Worm (Caenorhabditis elegans) whole organism, L3 larva: ENCODE data around the gene fipr-25.

Source experiments
- R02D3.7 ChIP-seq: fragments of 150-350 bp; optimal IDR thresholded peaks from 2 replicates; lab custom pipeline; 2014; ENCODE audit warnings: missing biosample characterization, missing genetic modification characterization
- aly-2 ChIP-seq: fragments of 150-350 bp; optimal IDR thresholded peaks from 2 replicates; lab custom pipeline; 2014; ENCODE audit warnings: missing biosample characterization, missing genetic modification characterization
- ceh-82 ChIP-seq: fragments of 150-350 bp; optimal IDR thresholded peaks from 2 replicates; lab custom pipeline; 2014; ENCODE audit warnings: missing biosample characterization, missing genetic modification characterization
- daf-12 ChIP-seq: fragments of 150-350 bp; optimal IDR thresholded peaks from 2 replicates; lab custom pipeline; 2014; ENCODE audit warnings: missing biosample characterization, missing genetic modification reagents, missing genetic modification characterization
- egl-27 ChIP-seq: sonication (generic microtip); optimal IDR thresholded peaks from 4 replicates; lab custom pipeline; 2017; ENCODE audit warnings: missing biosample characterization, missing genetic modification reagents, missing genetic modification characterization
- elt-1 ChIP-seq: fragments of 150-350 bp; optimal IDR thresholded peaks from 2 replicates; lab custom pipeline; 2014; ENCODE audit warnings: missing biosample characterization, missing genetic modification characterization
- elt-3 ChIP-seq, 3 experiments: fragments of 150-350 bp in 1 of 3; sonication (generic microtip) in 2 of 3; optimal IDR thresholded peaks; 2 replicates in 2 of 3; 4 replicates in 1 of 3; lab custom pipeline; 2014 to 2017; ENCODE audit warnings: missing biosample characterization in 3 of 3, missing genetic modification characterization in 3 of 3
- eor-1 ChIP-seq, 2 experiments: fragments of 150-350 bp; optimal IDR thresholded peaks; 2 replicates each; lab custom pipeline; 2014 to 2018; ENCODE audit warnings: missing biosample characterization in 2 of 2, missing genetic modification characterization in 2 of 2
- fkh-10 ChIP-seq: sonication (generic microtip); optimal IDR thresholded peaks from 2 replicates; lab custom pipeline; 2017; ENCODE audit warnings: missing biosample characterization, missing genetic modification reagents, missing genetic modification characterization
- fkh-2 ChIP-seq: fragments of 150-350 bp; optimal IDR thresholded peaks from 2 replicates; lab custom pipeline; 2014; ENCODE audit warnings: missing biosample characterization, missing genetic modification reagents, missing genetic modification characterization
- hmg-11 ChIP-seq: sonication (generic microtip); optimal IDR thresholded peaks from 2 replicates; lab custom pipeline; 2016; ENCODE audit warnings: missing genetic modification characterization, missing compliant biosample characterization
- jun-1 ChIP-seq: fragments of 150-350 bp; optimal IDR thresholded peaks from 2 replicates; lab custom pipeline; 2014; ENCODE audit warnings: missing biosample characterization, missing genetic modification reagents, missing genetic modification characterization
- lin-15B ChIP-seq: fragments of 150-350 bp; optimal IDR thresholded peaks from 2 replicates; lab custom pipeline; 2014; ENCODE audit warnings: missing biosample characterization, missing genetic modification characterization
- lin-39 ChIP-seq: fragments of 150-350 bp; optimal IDR thresholded peaks from 2 replicates; lab custom pipeline; 2018; ENCODE audit warnings: missing biosample characterization, missing genetic modification reagents, missing genetic modification characterization
- mdl-1 ChIP-seq: fragments of 150-350 bp; optimal IDR thresholded peaks from 2 replicates; lab custom pipeline; 2014; ENCODE audit warnings: missing biosample characterization, missing genetic modification characterization
- mml-1 ChIP-seq: fragments of 150-350 bp; sonication (generic microtip); optimal IDR thresholded peaks from 3 replicates; lab custom pipeline; 2014; ENCODE audit warnings: missing biosample characterization, missing genetic modification characterization
- nfya-1 ChIP-seq: sonication (generic microtip); optimal IDR thresholded peaks from 2 replicates; lab custom pipeline; 2017; ENCODE audit warnings: missing genetic modification characterization, mild to moderate bottlenecking, missing compliant biosample characterization, antibody characterized with exemption, moderate library complexity; ENCODE audit not compliant: insufficient read depth
- nhr-11 ChIP-seq: fragments of 150-350 bp; optimal IDR thresholded peaks from 2 replicates; lab custom pipeline; 2014; ENCODE audit warnings: missing biosample characterization, missing genetic modification characterization
- nhr-12 ChIP-seq: fragments of 150-350 bp; optimal IDR thresholded peaks from 2 replicates; lab custom pipeline; 2014; ENCODE audit warnings: missing biosample characterization, missing genetic modification characterization
- nhr-23 ChIP-seq: fragments of 150-350 bp; optimal IDR thresholded peaks from 2 replicates; lab custom pipeline; 2014; ENCODE audit warnings: missing biosample characterization, missing genetic modification reagents, missing genetic modification characterization
- nhr-237 ChIP-seq: fragments of 150-350 bp; optimal IDR thresholded peaks from 2 replicates; lab custom pipeline; 2014; ENCODE audit warnings: missing biosample characterization, missing genetic modification characterization
- nhr-43 ChIP-seq: sonication (generic microtip); optimal IDR thresholded peaks from 2 replicates; lab custom pipeline; 2016; ENCODE audit warnings: mild to moderate bottlenecking, missing genetic modification characterization, missing compliant biosample characterization; ENCODE audit not compliant: poor library complexity, severe bottlenecking
- nhr-77 ChIP-seq: fragments of 150-350 bp; optimal IDR thresholded peaks from 2 replicates; lab custom pipeline; 2014; ENCODE audit warnings: missing biosample characterization, missing genetic modification characterization
- pha-4 ChIP-seq: fragments of 150-350 bp; optimal IDR thresholded peaks from 2 replicates; lab custom pipeline; 2014; ENCODE audit warnings: missing biosample characterization, missing genetic modification reagents, missing genetic modification characterization
- sea-2 ChIP-seq: fragments of 150-350 bp; sonication (generic microtip); optimal IDR thresholded peaks from 4 replicates; lab custom pipeline; 2014; ENCODE audit warnings: missing biosample characterization, missing genetic modification reagents, missing genetic modification characterization
- skn-1 ChIP-seq: fragments of 150-350 bp; optimal IDR thresholded peaks from 2 replicates; lab custom pipeline; 2014; ENCODE audit warnings: missing biosample characterization, missing genetic modification characterization
- snpc-4 ChIP-seq: fragments of 150-350 bp; optimal IDR thresholded peaks from 2 replicates; lab custom pipeline; 2014; ENCODE audit warnings: missing biosample characterization, missing genetic modification characterization
- tbx-2 ChIP-seq: sonication (generic microtip); optimal IDR thresholded peaks from 2 replicates; lab custom pipeline; 2016; ENCODE audit warnings: mild to moderate bottlenecking, missing genetic modification characterization, missing compliant biosample characterization
- unc-62 ChIP-seq: fragments of 150-350 bp; sonication (generic microtip); optimal IDR thresholded peaks from 4 replicates; lab custom pipeline; 2014; ENCODE audit warnings: missing biosample characterization, missing genetic modification reagents, missing genetic modification characterization
- ztf-11 ChIP-seq: fragments of 150-350 bp; optimal IDR thresholded peaks from 2 replicates; lab custom pipeline; 2014; ENCODE audit warnings: missing biosample characterization, missing genetic modification characterization

Gene fipr-25

DNA sequence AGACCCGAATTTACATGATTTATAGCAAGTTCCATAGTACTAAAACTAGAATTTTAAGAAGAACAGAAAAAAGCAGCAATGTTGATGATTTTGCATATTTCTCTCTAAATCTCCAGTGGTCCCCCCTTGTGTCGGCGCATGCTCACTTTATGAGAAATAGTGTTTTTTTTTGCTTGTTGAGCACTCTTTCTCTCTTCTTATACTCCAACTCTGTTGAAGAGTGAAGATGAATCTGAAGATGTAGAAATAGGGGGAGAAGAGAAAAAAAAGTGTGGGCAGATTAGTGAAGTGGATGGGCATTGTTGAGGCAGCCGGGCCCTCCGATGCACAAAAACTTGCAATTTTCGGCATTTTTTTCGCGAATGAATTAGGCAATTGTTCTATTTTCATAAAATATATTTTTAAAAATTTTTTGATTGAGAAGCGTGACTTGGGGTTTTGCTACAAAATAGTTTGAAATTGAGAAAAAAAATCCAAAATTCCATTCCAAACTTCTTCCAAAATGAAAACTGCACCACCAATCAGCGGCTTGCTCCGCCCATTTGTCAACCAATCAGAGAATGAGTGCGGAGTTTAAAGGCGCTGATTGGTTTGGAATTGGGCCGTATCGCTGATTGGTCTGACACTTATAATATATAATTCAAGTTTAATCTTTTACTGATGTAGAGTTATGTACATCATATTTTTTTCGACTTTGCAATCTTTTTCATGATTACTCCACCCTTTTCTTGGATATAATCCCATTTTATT is 16.6 kb upstream of the fipr-25 start:
- peak; percentile 90 for TF ChIP-seq nfya-1 (tag; lab: Kevin White, UChicago)
- TF ChIP-seq fkh-2 (tag; lab: Kevin White, UChicago): no peak
- peak; percentile 35 for TF ChIP-seq lin-39 (tag; lab: Kevin White, UChicago)
- peak; percentile 81 for TF ChIP-seq fkh-10 (GFP tag; lab: Kevin White, UChicago)
- TF ChIP-seq hmg-11 (tag; lab: Kevin White, UChicago): peak; percentile 5
- TF ChIP-seq, all 47 proteins: peak for 4

DNA sequence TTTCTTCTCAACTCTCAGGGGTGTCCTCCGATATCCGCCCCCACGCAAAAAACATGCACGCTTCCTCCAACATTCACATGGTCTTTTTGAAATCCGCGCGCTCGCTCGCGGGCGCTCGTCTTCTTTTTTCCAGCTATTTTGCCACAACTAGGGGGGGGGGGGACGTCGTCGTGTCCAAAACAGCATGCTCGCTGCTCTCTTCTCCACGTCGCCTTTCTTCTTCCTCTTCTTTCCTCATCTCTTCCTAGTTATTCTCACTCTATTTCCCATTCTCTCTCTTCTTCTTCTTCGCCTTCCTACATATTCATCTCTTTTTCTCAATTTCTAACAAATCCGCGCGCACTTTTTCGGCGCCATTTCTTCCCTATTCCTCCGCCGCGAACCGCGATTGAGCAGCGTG is 13.7 kb upstream of the fipr-25 start:
- peak; percentile 73 for TF ChIP-seq hmg-11 (tag; lab: Kevin White, UChicago)
- no peak for TF ChIP-seq ceh-82 (tag; lab: Kevin White, UChicago)
- peak; percentile 31 for TF ChIP-seq tbx-2 (tag; lab: Kevin White, UChicago)
- TF ChIP-seq nfya-1 (tag; lab: Kevin White, UChicago): peak; percentile 63
- TF ChIP-seq R02D3.7 (tag; lab: Kevin White, UChicago): no peak
- peak; percentile 45 for TF ChIP-seq fkh-10 (GFP tag; lab: Kevin White, UChicago)
- TF ChIP-seq lin-15B (tag; lab: Kevin White, UChicago): peak; percentile 19
- peak; percentile 83 for TF ChIP-seq lin-39 (tag; lab: Kevin White, UChicago)
- peak; percentile 50 for TF ChIP-seq mdl-1 (tag; lab: Kevin White, UChicago)
- no peak for TF ChIP-seq nhr-12 (tag; lab: Kevin White, UChicago)
- no peak for TF ChIP-seq ztf-11 (tag; lab: Kevin White, UChicago)
- peak; percentile 52 for TF ChIP-seq skn-1 (tag; lab: Kevin White, UChicago)

DNA sequence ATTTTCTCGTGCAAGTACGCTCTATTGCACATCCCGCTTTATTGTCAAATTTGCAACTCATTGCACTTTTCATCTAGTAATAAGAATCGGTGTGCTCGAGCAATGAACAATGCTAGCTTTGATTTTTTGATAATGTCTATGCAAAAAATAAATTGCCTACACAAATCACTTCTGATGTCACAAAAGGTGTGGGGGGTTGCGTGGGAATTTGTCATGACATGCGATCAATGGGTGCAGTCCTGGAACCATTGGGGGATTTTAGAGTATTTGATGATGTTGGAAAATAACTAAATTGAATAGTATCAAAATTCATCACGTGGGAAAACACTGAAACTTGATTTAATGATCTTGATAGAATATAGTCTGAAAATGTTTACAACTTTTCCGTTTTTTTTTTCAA is 11.3 kb upstream of the fipr-25 start:
- no peak for TF ChIP-seq elt-3 (tag; optimal IDR thresholded peaks at IDR 0.05; lab: Kevin White, UChicago)

DNA sequence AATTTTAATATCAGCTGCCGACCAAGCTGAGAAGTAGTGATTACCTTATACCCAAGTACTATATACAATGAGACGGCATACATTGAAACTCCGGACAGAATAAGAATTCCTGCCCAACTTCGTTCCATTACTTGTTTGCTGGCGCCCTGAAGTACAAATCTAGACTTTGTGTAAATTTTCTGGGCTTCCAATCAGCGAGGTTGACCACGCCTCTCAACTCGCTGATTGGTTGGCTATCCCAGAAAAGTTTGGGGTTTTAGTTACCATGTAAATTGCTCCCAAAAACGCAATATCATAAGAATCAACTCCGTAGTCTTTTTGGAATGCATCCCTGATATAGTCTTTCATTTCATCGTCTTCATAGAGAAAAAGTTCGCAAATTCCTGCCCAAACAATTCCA is 2.0 kb upstream of the fipr-25 start:
- TF ChIP-seq egl-27 (tag; lab: Kevin White, UChicago) (no peak), elt-1 (tag; lab: Kevin White, UChicago) (no peak), ceh-82 (tag; lab: Kevin White, UChicago) (no peak), hmg-11 (tag; lab: Kevin White, UChicago) (no peak), nfya-1 (tag; lab: Kevin White, UChicago) (peak; percentile 84), lin-39 (tag; lab: Kevin White, UChicago) (no peak)
- TF ChIP-seq, all 47 proteins: peak for 1

DNA sequence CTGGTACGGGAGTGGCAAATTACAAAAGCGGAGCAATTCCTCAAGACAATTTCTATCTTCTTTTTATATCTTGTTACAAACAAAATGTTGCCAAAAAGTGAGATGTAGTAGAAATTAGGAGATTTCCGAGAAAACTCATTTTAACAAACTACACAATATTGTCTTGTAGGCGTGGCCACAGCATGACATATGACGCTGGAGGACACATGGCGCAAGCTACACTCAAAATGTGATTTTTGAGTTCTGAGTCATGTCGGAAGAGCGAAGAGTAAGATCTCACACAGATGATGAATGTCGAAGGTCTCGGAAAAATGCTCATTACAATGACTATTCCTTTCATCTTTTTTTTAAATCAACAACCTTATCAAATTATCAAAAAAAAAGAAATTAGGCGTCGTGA is 4.2 kb downstream of the fipr-25 start, which contains the start of gene Y40B10B.1:
Y40B10B.1 (minus strand) TSS at position 101 of the 400 bp plus-strand sequence.
- TF ChIP-seq sea-2 (GFP tag; lab: Kevin White, UChicago) (no peak), nhr-77 (tag; lab: Kevin White, UChicago) (no peak), mml-1 (tag; lab: Kevin White, UChicago) (no peak), pha-4 (no peak), snpc-4 (tag; lab: Kevin White, UChicago) (no peak), nhr-237 (no peak), nhr-43 (tag; lab: Kevin White, UChicago) (no peak), aly-2 (tag; lab: Kevin White, UChicago) (no peak)

DNA sequence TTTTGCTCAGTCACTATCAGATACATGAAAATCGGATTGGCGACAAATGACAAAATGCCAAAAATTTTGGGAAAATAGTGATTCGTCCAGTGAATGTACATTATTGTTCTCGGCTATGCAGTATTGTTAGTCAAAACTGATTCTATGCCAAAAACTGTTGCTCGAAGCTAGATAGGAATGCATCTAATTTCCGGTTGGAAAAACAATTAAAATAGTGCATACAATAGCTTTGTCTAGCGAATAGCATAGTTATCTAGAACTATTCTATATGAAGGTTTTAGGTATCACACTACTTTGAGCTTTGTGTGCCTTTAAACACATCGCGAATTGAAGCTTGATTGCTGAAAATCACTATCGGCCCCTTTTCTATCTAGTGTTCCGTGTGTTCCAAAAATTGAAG is 7.6 kb downstream of the fipr-25 start, which contains the start of gene srj-15:
srj-15 (minus strand) TSS at position 101 of the 400 bp plus-strand sequence.
- no peak for TF ChIP-seq daf-12
- TF ChIP-seq jun-1 (tag; lab: Kevin White, UChicago): no peak
- TF ChIP-seq unc-62 (GFP tag; lab: Kevin White, UChicago): no peak
- TF ChIP-seq pha-4: no peak
- TF ChIP-seq lin-15B (tag; lab: Kevin White, UChicago): no peak
- TF ChIP-seq aly-2 (tag; lab: Kevin White, UChicago): no peak
- no peak for TF ChIP-seq nhr-77 (tag; lab: Kevin White, UChicago)
- no peak for TF ChIP-seq R02D3.7 (tag; lab: Kevin White, UChicago)
- no peak for TF ChIP-seq nhr-23 (tag; lab: Kevin White, UChicago)
- no peak for TF ChIP-seq fkh-2 (tag; lab: Kevin White, UChicago)
- no peak for TF ChIP-seq egl-27 (tag; lab: Kevin White, UChicago)
- TF ChIP-seq nhr-11: no peak
- TF ChIP-seq eor-1 (tag; optimal IDR thresholded peaks at IDR 0.05; lab: Kevin White, UChicago): no peak
- no peak for TF ChIP-seq nhr-43 (tag; lab: Kevin White, UChicago)
- TF ChIP-seq nhr-237: no peak
